Worm (Caenorhabditis elegans) whole organism, L4 larva: Measurements from ENCODE around the gene Y70C5A.3.

Experiments
- D1046.2 ChIP-seq: fragments of 200-800 bp; sonication (Bioruptor generic); IDR thresholded peaks from 2 replicates; pipeline ENCODE4 v1.3.6; 2022; ENCODE audit warnings: missing genetic modification characterization, missing compliant biosample characterization
- Y48G9A.11 ChIP-seq: fragments of 200-800 bp; sonication (Bioruptor generic); IDR thresholded peaks from 2 replicates; pipeline ENCODE4 v1.3.6; 2022; ENCODE audit warnings: missing genetic modification reagents, missing genetic modification characterization, missing compliant biosample characterization
- Y5F2A.4 ChIP-seq: fragments of 200-800 bp; sonication (Bioruptor generic); optimal IDR thresholded peaks from 2 replicates; lab custom pipeline; 2018; ENCODE audit warnings: mild to moderate bottlenecking, missing genetic modification characterization, missing compliant biosample characterization
- Y75B8A.6 ChIP-seq: fragments of 200-800 bp; sonication (Bioruptor generic); IDR thresholded peaks from 2 replicates; pipeline ENCODE4 v1.3.6; 2022; ENCODE audit warnings: missing genetic modification reagents, missing genetic modification characterization, missing compliant biosample characterization
- ZK546.5 ChIP-seq, 2 experiments: sonication (generic microtip); optimal IDR thresholded peaks; 2 replicates each; lab custom pipeline; 2017; ENCODE audit warnings: missing biosample characterization in 2 of 2, missing genetic modification characterization in 2 of 2
- aha-1 ChIP-seq: fragments of 150-350 bp; peaks from one replicate; lab custom pipeline; 2014; ENCODE audit warnings: missing biosample characterization, missing genetic modification characterization
- arid-1 ChIP-seq: fragments of 200-800 bp; sonication (Bioruptor generic); conservative IDR thresholded peaks from 2 replicates; pipeline ENCODE4 v1.3.6; 2022; ENCODE audit warnings: missing genetic modification reagents, missing genetic modification characterization, missing compliant biosample characterization
- attf-4 ChIP-seq: sonication (generic microtip); optimal IDR thresholded peaks from 3 replicates; lab custom pipeline; 2017; ENCODE audit warnings: missing biosample characterization, missing genetic modification characterization
- ceh-62 ChIP-seq: sonication (generic microtip); optimal IDR thresholded peaks from 2 replicates; lab custom pipeline; 2017; ENCODE audit warnings: missing biosample characterization, missing genetic modification characterization
- daf-16 ChIP-seq, 3 experiments: sonication (generic microtip); optimal IDR thresholded peaks; 2 replicates each; lab custom pipeline; 2016 to 2017; ENCODE audit warnings: missing genetic modification characterization in 3 of 3, missing genetic modification reagents in 3 of 3, mild to moderate bottlenecking in 2 of 3, missing compliant biosample characterization in 2 of 3, missing biosample characterization in 1 of 3, moderate library complexity in 1 of 3
- dmd-6 ChIP-seq: fragments of 200-800 bp; sonication (Bioruptor generic); IDR thresholded peaks from 2 replicates; pipeline ENCODE4 v1.3.6; 2022; ENCODE audit warnings: missing genetic modification reagents, missing genetic modification characterization, missing compliant biosample characterization
- dmd-9 ChIP-seq: fragments of 200-800 bp; sonication (Bioruptor generic); IDR thresholded peaks from 2 replicates; pipeline ENCODE4 v1.3.6; 2022; ENCODE audit warnings: missing genetic modification reagents, missing genetic modification characterization, missing compliant biosample characterization
- dve-1 ChIP-seq: sonication (generic microtip); optimal IDR thresholded peaks from 2 replicates; lab custom pipeline; 2017; ENCODE audit warnings: antibody characterized with exemption, mild to moderate bottlenecking, missing genetic modification characterization, missing compliant biosample characterization; ENCODE audit not compliant: insufficient read depth
- fos-1 ChIP-seq: fragments of 150-350 bp; optimal IDR thresholded peaks from 2 replicates; lab custom pipeline; 2014; ENCODE audit warnings: missing biosample characterization, missing genetic modification characterization
- hif-1 ChIP-seq, 2 experiments: sonication (generic microtip); optimal IDR thresholded peaks; 2 replicates each; lab custom pipeline; 2016 to 2017; ENCODE audit warnings: missing compliant biosample characterization in 2 of 2, missing genetic modification characterization in 2 of 2, missing genetic modification reagents in 2 of 2, missing genotype in 2 of 2, mild to moderate bottlenecking in 1 of 2
- hlh-11 ChIP-seq: fragments of 200-800 bp; sonication (Bioruptor generic); optimal IDR thresholded peaks from 2 replicates; lab custom pipeline; 2018; ENCODE audit warnings: mild to moderate bottlenecking, missing genetic modification characterization, missing compliant biosample characterization
- hlh-30 ChIP-seq: sonication (generic microtip); optimal IDR thresholded peaks from 2 replicates; lab custom pipeline; 2017; ENCODE audit warnings: antibody characterized with exemption, mild to moderate bottlenecking, missing genetic modification characterization, missing compliant biosample characterization; ENCODE audit not compliant: insufficient read depth
- lin-13 ChIP-seq: fragments of 150-350 bp; optimal IDR thresholded peaks from 2 replicates; lab custom pipeline; 2014; ENCODE audit warnings: missing biosample characterization, missing genetic modification reagents, missing genetic modification characterization
- lin-29 ChIP-seq: fragments of 200-800 bp; sonication (Bioruptor generic); IDR thresholded peaks from 2 replicates; pipeline ENCODE4 v1.3.6; 2022; ENCODE audit warnings: missing genetic modification reagents, missing genetic modification characterization, missing compliant biosample characterization
- lin-39 ChIP-seq: fragments of 150-350 bp; optimal IDR thresholded peaks from 2 replicates; lab custom pipeline; 2014; ENCODE audit warnings: missing biosample characterization, missing genetic modification reagents, missing genetic modification characterization
- lir-3 ChIP-seq: sonication (generic microtip); optimal IDR thresholded peaks from 2 replicates; lab custom pipeline; 2016; ENCODE audit warnings: mild to moderate bottlenecking, missing genetic modification characterization, missing compliant biosample characterization
- lsy-2 ChIP-seq, 2 experiments: fragments of 150-350 bp in 1 of 2; sonication (generic microtip) in 1 of 2; optimal IDR thresholded peaks; 2 replicates each; lab custom pipeline; 2014 to 2017; ENCODE audit warnings: missing biosample characterization in 2 of 2, missing genetic modification characterization in 2 of 2
- mes-2 ChIP-seq: sonication (generic microtip); optimal IDR thresholded peaks from 2 replicates; lab custom pipeline; 2016; ENCODE audit warnings: missing genotype, mild to moderate bottlenecking, missing genetic modification characterization, missing compliant biosample characterization; ENCODE audit not compliant: poor library complexity, severe bottlenecking
- mxl-2 ChIP-seq: fragments of 200-800 bp; sonication (Bioruptor generic); conservative IDR thresholded peaks from 2 replicates; pipeline ENCODE4 v1.3.6; 2022; ENCODE audit warnings: missing genetic modification reagents, missing genetic modification characterization, missing compliant biosample characterization
- nhr-10 ChIP-seq: fragments of 150-350 bp; optimal IDR thresholded peaks from 2 replicates; lab custom pipeline; 2014; ENCODE audit warnings: missing biosample characterization, missing genetic modification characterization
- nhr-237 ChIP-seq: sonication (generic microtip); optimal IDR thresholded peaks from 2 replicates; lab custom pipeline; 2017; ENCODE audit warnings: missing biosample characterization, missing genetic modification characterization
- nhr-25 ChIP-seq: sonication (generic microtip); optimal IDR thresholded peaks from 2 replicates; lab custom pipeline; 2017; ENCODE audit warnings: missing genetic modification characterization, mild to moderate bottlenecking, missing compliant biosample characterization, antibody characterized with exemption, moderate library complexity, borderline replicate concordance; ENCODE audit not compliant: insufficient read depth
- nhr-41 ChIP-seq: fragments of 200-800 bp; sonication (Bioruptor generic); IDR thresholded peaks from 2 replicates; pipeline ENCODE4 v1.3.6; 2022; ENCODE audit warnings: missing genetic modification reagents, missing genetic modification characterization, missing compliant biosample characterization
- nhr-6 ChIP-seq: fragments of 150-350 bp; optimal IDR thresholded peaks from 2 replicates; lab custom pipeline; 2014; ENCODE audit warnings: missing biosample characterization, missing genetic modification characterization
- nhr-77 ChIP-seq: fragments of 150-350 bp; optimal IDR thresholded peaks from 2 replicates; lab custom pipeline; 2014; ENCODE audit warnings: missing biosample characterization, missing genetic modification characterization
- pha-4 ChIP-seq, 2 experiments: fragments of 150-350 bp in 1 of 2; fragments of 200-800 bp in 1 of 2; sonication (Bioruptor generic) in 1 of 2; IDR thresholded peaks in 1 of 2; optimal IDR thresholded peaks in 1 of 2; 2 replicates each; pipeline versions ENCODE4 v1.3.6 to Lab custom; 2014 to 2022; ENCODE audit warnings: missing genetic modification characterization in 2 of 2, missing genetic modification reagents in 2 of 2, missing biosample characterization in 1 of 2, missing compliant biosample characterization in 1 of 2
- php-3 ChIP-seq: fragments of 200-800 bp; sonication (Bioruptor generic); IDR thresholded peaks from 2 replicates; pipeline ENCODE4 v1.3.6; 2022; ENCODE audit warnings: missing genetic modification reagents, missing genetic modification characterization, missing compliant biosample characterization
- pqm-1 ChIP-seq: sonication (generic microtip); optimal IDR thresholded peaks from 2 replicates; lab custom pipeline; 2017; ENCODE audit warnings: missing biosample characterization, missing genetic modification characterization
- saeg-2 ChIP-seq: fragments of 200-800 bp; sonication (Bioruptor generic); IDR thresholded peaks from 2 replicates; pipeline ENCODE4 v1.3.6; 2022; ENCODE audit warnings: missing genetic modification reagents, missing genetic modification characterization, missing compliant biosample characterization
- sdz-12 ChIP-seq: fragments of 200-800 bp; sonication (Bioruptor generic); optimal IDR thresholded peaks from 2 replicates; lab custom pipeline; 2018; ENCODE audit warnings: mild to moderate bottlenecking, missing genetic modification characterization, missing compliant biosample characterization
- set-16 ChIP-seq: fragments of 200-800 bp; sonication (Bioruptor generic); IDR thresholded peaks from 2 replicates; pipeline ENCODE4 v1.3.6; 2022; ENCODE audit warnings: missing genetic modification reagents, missing genetic modification characterization, missing compliant biosample characterization
- skn-1 ChIP-seq: fragments of 150-350 bp; optimal IDR thresholded peaks from 2 replicates; lab custom pipeline; 2014; ENCODE audit warnings: missing biosample characterization, missing genetic modification characterization
- spr-1 ChIP-seq: sonication (generic microtip); optimal IDR thresholded peaks from 2 replicates; lab custom pipeline; 2016; ENCODE audit warnings: mild to moderate bottlenecking, missing genetic modification characterization, missing compliant biosample characterization
- tag-97 ChIP-seq: fragments of 200-800 bp; sonication (Bioruptor generic); IDR thresholded peaks from 2 replicates; pipeline ENCODE4 v1.3.6; 2022; ENCODE audit warnings: missing genetic modification characterization, missing compliant biosample characterization
- unc-130 ChIP-seq: sonication (generic microtip); optimal IDR thresholded peaks from 2 replicates; lab custom pipeline; 2016; ENCODE audit warnings: missing genetic modification reagents, missing genetic modification characterization, missing compliant biosample characterization
- unc-62 ChIP-seq, 3 experiments: fragments of 150-350 bp in 1 of 3; sonication (generic microtip); optimal IDR thresholded peaks in 2 of 3; peaks in 1 of 3; 1 replicate in 1 of 3; 2 replicates in 2 of 3; lab custom pipeline; 2014 to 2017; ENCODE audit warnings: missing biosample characterization in 3 of 3, missing genetic modification characterization in 3 of 3, missing genetic modification reagents in 3 of 3, missing genotype in 1 of 3
- vab-7 ChIP-seq: fragments of 200-800 bp; sonication (Bioruptor generic); IDR thresholded peaks from 2 replicates; pipeline ENCODE4 v1.3.6; 2022; ENCODE audit warnings: missing genetic modification reagents, missing genetic modification characterization, missing compliant biosample characterization
- zag-1 ChIP-seq: fragments of 150-350 bp; optimal IDR thresholded peaks from 2 replicates; lab custom pipeline; 2014; ENCODE audit warnings: missing biosample characterization, missing genetic modification characterization
- zfp-3 ChIP-seq: fragments of 200-800 bp; sonication (Bioruptor generic); conservative IDR thresholded peaks from 2 replicates; pipeline ENCODE4 v1.3.6; 2022; ENCODE audit warnings: missing genetic modification reagents, missing genetic modification characterization, missing compliant biosample characterization

The Y70C5A.3 gene

ce11 chrV:16594514-16594913 is 26.2 kb downstream of the Y70C5A.3 start:
- TF ChIP-seq Y48G9A.11, result no peak
- TF ChIP-seq dve-1, result peak; percentile 32
- no peak for TF ChIP-seq daf-16 (GFP tag; optimal IDR thresholded peaks at IDR 0.05; lab: Kevin White, UChicago)
- peak; percentile 33 for TF ChIP-seq daf-16 (tag; optimal IDR thresholded peaks at IDR 0.05; lab: Kevin White, UChicago)
- TF ChIP-seq mxl-2 (GFP tag; lab: Robert Waterston, UW), result no peak
- TF ChIP-seq nhr-237, result no peak
- TF ChIP-seq nhr-25 (tag; lab: Kevin White, UChicago), result no peak
- peak; percentile 41; the same call in 1 of the 2 replicates for TF ChIP-seq dmd-6
- peak; percentile 68 for TF ChIP-seq hlh-11 (tag; lab: Kevin White, UChicago)
- peak; percentile 0 for TF ChIP-seq mes-2 (tag; lab: Kevin White, UChicago)
- peak in 1 of 2 experiments; percentile 11 for TF ChIP-seq lsy-2 (tag; optimal IDR thresholded peaks at IDR 0.05; lab: Kevin White, UChicago)
- TF ChIP-seq nhr-41 (GFP tag; lab: Robert Waterston, UW), result no peak
- TF ChIP-seq nhr-77 (tag; lab: Kevin White, UChicago), result peak; percentile 24
- 0 out of 2 replicates have a peak, but pooled peaks have one; percentile 13 for TF ChIP-seq zfp-3 (GFP tag; lab: Robert Waterston, UW)
- no peak for TF ChIP-seq arid-1 (GFP tag; lab: Robert Waterston, UW)
- peak; percentile 80 for TF ChIP-seq hlh-30 (tag; lab: Kevin White, UChicago)
- TF ChIP-seq hif-1 (tag; optimal IDR thresholded peaks at IDR 0.05; lab: Kevin White, UChicago), result no peak

DNA sequence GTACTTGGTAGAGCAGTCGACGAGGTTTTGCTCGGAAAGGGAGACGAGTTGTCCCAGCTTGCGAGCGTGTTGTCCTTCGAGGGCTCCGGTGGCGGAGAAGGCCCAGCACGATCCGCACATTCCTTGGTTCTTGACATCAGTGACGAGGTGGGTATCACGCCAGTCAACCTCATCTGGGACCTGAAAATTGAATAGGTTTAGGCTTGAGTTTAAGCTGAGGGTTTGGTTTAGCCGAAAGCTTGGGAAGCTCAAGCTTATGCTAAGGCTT is 27.0 kb downstream of the Y70C5A.3 start:
- TF ChIP-seq pqm-1 (tag; lab: Kevin White, UChicago) (no peak), tag-97 (GFP tag; lab: Robert Waterston, UW) (no peak), dmd-6 (0 out of 2 replicates have a peak, but pooled peaks have one; percentile 3), nhr-25 (tag; lab: Kevin White, UChicago) (no peak), lir-3 (no peak), mes-2 (tag; lab: Kevin White, UChicago) (no peak), zfp-3 (GFP tag; lab: Robert Waterston, UW) (peak; percentile 21; the same call in 1 of the 2 replicates), spr-1 (no peak), zag-1 (no peak), lin-39 (tag; lab: Kevin White, UChicago) (no peak), aha-1 (tag; lab: Kevin White, UChicago) (no peak), sdz-12 (GFP tag; lab: Kevin White, UChicago) (peak; percentile 18), lin-29 (no peak), pha-4 (GFP tag; IDR thresholded peaks at IDR 0.05; lab: Robert Waterston, UW) (no peak), pha-4 (tag; optimal IDR thresholded peaks at IDR 0.05; lab: Kevin White, UChicago) (no peak), lin-13 (GFP tag; lab: Kevin White, UChicago) (no peak), set-16 (peak; percentile 67), vab-7 (GFP tag; lab: Robert Waterston, UW) (no peak), ZK546.5 (tag; optimal IDR thresholded peaks at IDR 0.05; lab: Kevin White, UChicago) (no peak), unc-62 (GFP tag; optimal IDR thresholded peaks at IDR 0.05 in 1 of 2; lab: Kevin White, UChicago) (no peak), unc-62 (tag; optimal IDR thresholded peaks at IDR 0.05; lab: Kevin White, UChicago) (no peak), skn-1 (no peak)
- TF ChIP-seq, all 104 proteins: peak for 4

ce11 chrV:16592947-16593791 is 27.6 kb downstream of the Y70C5A.3 start:
- TF ChIP-seq unc-130 (GFP tag; lab: Kevin White, UChicago) (no peak), nhr-6 (tag; lab: Kevin White, UChicago) (no peak), ceh-62 (tag; lab: Kevin White, UChicago) (no peak), attf-4 (no peak), pqm-1 (tag; lab: Kevin White, UChicago) (peak; percentile 81), php-3 (GFP tag; lab: Robert Waterston, UW) (peak; percentile 58), Y75B8A.6 (no peak), Y48G9A.11 (no peak), nhr-41 (GFP tag; lab: Robert Waterston, UW) (no peak), D1046.2 (GFP tag; lab: Robert Waterston, UW) (no peak), lin-39 (tag; lab: Kevin White, UChicago) (no peak), saeg-2 (GFP tag; lab: Robert Waterston, UW) (0 out of 2 replicates have a peak, but pooled peaks have one; percentile 22), Y5F2A.4 (GFP tag; lab: Kevin White, UChicago) (no peak), nhr-10 (tag; lab: Kevin White, UChicago) (no peak), dmd-6 (peak; percentile 63), dmd-9 (GFP tag; lab: Robert Waterston, UW) (0 out of 2 replicates have a peak, but pooled peaks have one; percentile 38), hlh-11 (tag; lab: Kevin White, UChicago) (peak; percentile 63), fos-1 (tag; lab: Kevin White, UChicago) (no peak)
